Worm (Caenorhabditis elegans) whole organism, L4 larva: Measurements from ENCODE around the gene csp-2.

Experiments used
- D1046.2 ChIP-seq: fragments of 200-800 bp; sonication (Bioruptor generic); IDR thresholded peaks from 2 replicates; pipeline ENCODE4 v1.3.6; 2022; ENCODE audit warnings: missing genetic modification characterization, missing compliant biosample characterization
- F37D6.2 ChIP-seq: sonication (generic microtip); optimal IDR thresholded peaks from 2 replicates; lab custom pipeline; 2016; ENCODE audit warnings: mild to moderate bottlenecking, missing genetic modification characterization, missing compliant biosample characterization
- F49E8.2 ChIP-seq: sonication (generic microtip); optimal IDR thresholded peaks from 2 replicates; lab custom pipeline; 2016; ENCODE audit warnings: missing compliant biosample characterization, mild to moderate bottlenecking, missing genetic modification characterization, borderline replicate concordance
- R02D3.7 ChIP-seq: fragments of 150-350 bp; sonication (generic microtip); optimal IDR thresholded peaks from 3 replicates; lab custom pipeline; 2014; ENCODE audit warnings: missing biosample characterization, missing genetic modification characterization
- Y105C5A.15 ChIP-seq: fragments of 200-800 bp; sonication (Bioruptor generic); IDR thresholded peaks from 2 replicates; pipeline ENCODE4 v1.3.6; 2022; ENCODE audit warnings: missing genetic modification characterization, missing compliant biosample characterization
- Y48G9A.11 ChIP-seq: fragments of 200-800 bp; sonication (Bioruptor generic); IDR thresholded peaks from 2 replicates; pipeline ENCODE4 v1.3.6; 2022; ENCODE audit warnings: missing genetic modification reagents, missing genetic modification characterization, missing compliant biosample characterization
- Y5F2A.4 ChIP-seq: fragments of 200-800 bp; sonication (Bioruptor generic); optimal IDR thresholded peaks from 2 replicates; lab custom pipeline; 2018; ENCODE audit warnings: mild to moderate bottlenecking, missing genetic modification characterization, missing compliant biosample characterization
- ZK337.2 ChIP-seq: fragments of 200-800 bp; sonication (Bioruptor generic); IDR thresholded peaks from 2 replicates; pipeline ENCODE4 v1.3.6; 2022; ENCODE audit warnings: missing genetic modification reagents, missing genetic modification characterization, missing compliant biosample characterization
- ZK546.5 ChIP-seq, 2 experiments: sonication (generic microtip); optimal IDR thresholded peaks; 2 replicates each; lab custom pipeline; 2017; ENCODE audit warnings: missing biosample characterization in 2 of 2, missing genetic modification characterization in 2 of 2
- aha-1 ChIP-seq: fragments of 150-350 bp; peaks from one replicate; lab custom pipeline; 2014; ENCODE audit warnings: missing biosample characterization, missing genetic modification characterization
- ceh-28 ChIP-seq: fragments of 150-350 bp; optimal IDR thresholded peaks from 2 replicates; lab custom pipeline; 2014; ENCODE audit warnings: missing biosample characterization, missing genetic modification reagents, missing genetic modification characterization
- ceh-32 ChIP-seq: sonication (generic microtip); optimal IDR thresholded peaks from 2 replicates; lab custom pipeline; 2016; ENCODE audit warnings: mild to moderate bottlenecking, missing genetic modification characterization, missing compliant biosample characterization; ENCODE audit not compliant: poor library complexity
- ctbp-1 ChIP-seq: fragments of 200-800 bp; sonication (Bioruptor generic); IDR thresholded peaks from 2 replicates; pipeline ENCODE4 v1.3.6; 2022; ENCODE audit warnings: missing genetic modification reagents, missing genetic modification characterization, missing compliant biosample characterization
- daf-16 ChIP-seq, 3 experiments: sonication (generic microtip); optimal IDR thresholded peaks; 2 replicates each; lab custom pipeline; 2016 to 2017; ENCODE audit warnings: missing genetic modification characterization in 3 of 3, missing genetic modification reagents in 3 of 3, mild to moderate bottlenecking in 2 of 3, missing compliant biosample characterization in 2 of 3, missing biosample characterization in 1 of 3, moderate library complexity in 1 of 3
- daf-19 ChIP-seq: fragments of 200-800 bp; sonication (Bioruptor generic); conservative IDR thresholded peaks from 2 replicates; pipeline ENCODE4 v1.3.6; 2022; ENCODE audit warnings: missing genetic modification characterization, missing compliant biosample characterization
- dmd-6 ChIP-seq: fragments of 200-800 bp; sonication (Bioruptor generic); IDR thresholded peaks from 2 replicates; pipeline ENCODE4 v1.3.6; 2022; ENCODE audit warnings: missing genetic modification reagents, missing genetic modification characterization, missing compliant biosample characterization
- duxl-1 ChIP-seq: sonication (generic microtip); optimal IDR thresholded peaks from 2 replicates; lab custom pipeline; 2016; ENCODE audit warnings: mild to moderate bottlenecking, missing genetic modification characterization, moderate library complexity, missing compliant biosample characterization; ENCODE audit not compliant: poor library complexity
- egl-43 ChIP-seq: fragments of 200-800 bp; sonication (Bioruptor generic); IDR thresholded peaks from 2 replicates; pipeline ENCODE4 v1.3.6; 2022; ENCODE audit warnings: missing genetic modification reagents, missing genetic modification characterization, missing compliant biosample characterization
- gei-8 ChIP-seq: fragments of 200-800 bp; sonication (Bioruptor generic); optimal IDR thresholded peaks from 2 replicates; lab custom pipeline; 2018; ENCODE audit warnings: mild to moderate bottlenecking, missing genetic modification characterization, missing compliant biosample characterization
- hif-1 ChIP-seq, 2 experiments: sonication (generic microtip); optimal IDR thresholded peaks; 2 replicates each; lab custom pipeline; 2016 to 2017; ENCODE audit warnings: missing compliant biosample characterization in 2 of 2, missing genetic modification characterization in 2 of 2, missing genetic modification reagents in 2 of 2, missing genotype in 2 of 2, mild to moderate bottlenecking in 1 of 2
- lin-1 ChIP-seq: fragments of 200-800 bp; sonication (Bioruptor generic); IDR thresholded peaks from 2 replicates; pipeline ENCODE4 v1.3.6; 2022; ENCODE audit warnings: missing genetic modification reagents, missing genetic modification characterization, missing compliant biosample characterization
- lin-13 ChIP-seq: fragments of 150-350 bp; optimal IDR thresholded peaks from 2 replicates; lab custom pipeline; 2014; ENCODE audit warnings: missing biosample characterization, missing genetic modification reagents, missing genetic modification characterization
- lin-39 ChIP-seq: fragments of 150-350 bp; optimal IDR thresholded peaks from 2 replicates; lab custom pipeline; 2014; ENCODE audit warnings: missing biosample characterization, missing genetic modification reagents, missing genetic modification characterization
- madf-5 ChIP-seq, 2 experiments: fragments of 200-800 bp; sonication (Bioruptor generic); IDR thresholded peaks; 2 replicates each; pipeline ENCODE4 v1.3.6; 2022; ENCODE audit warnings: missing compliant biosample characterization in 2 of 2, missing genetic modification characterization in 2 of 2
- mdt-29 ChIP-seq: fragments of 200-800 bp; sonication (Bioruptor generic); IDR thresholded peaks from 2 replicates; pipeline ENCODE4 v1.3.6; 2022; ENCODE audit warnings: missing genetic modification reagents, missing genetic modification characterization, missing compliant biosample characterization
- mxl-3 ChIP-seq: fragments of 200-800 bp; sonication (Bioruptor generic); optimal IDR thresholded peaks from 2 replicates; lab custom pipeline; 2018; ENCODE audit warnings: mild to moderate bottlenecking, missing genetic modification characterization, missing compliant biosample characterization
- nhr-11 ChIP-seq: fragments of 150-350 bp; optimal IDR thresholded peaks from 2 replicates; lab custom pipeline; 2014; ENCODE audit warnings: missing biosample characterization, missing genetic modification characterization
- nhr-25 ChIP-seq: sonication (generic microtip); optimal IDR thresholded peaks from 2 replicates; lab custom pipeline; 2017; ENCODE audit warnings: missing genetic modification characterization, mild to moderate bottlenecking, missing compliant biosample characterization, antibody characterized with exemption, moderate library complexity, borderline replicate concordance; ENCODE audit not compliant: insufficient read depth
- nhr-41 ChIP-seq: fragments of 200-800 bp; sonication (Bioruptor generic); IDR thresholded peaks from 2 replicates; pipeline ENCODE4 v1.3.6; 2022; ENCODE audit warnings: missing genetic modification reagents, missing genetic modification characterization, missing compliant biosample characterization
- nhr-48 ChIP-seq: sonication (generic microtip); optimal IDR thresholded peaks from 2 replicates; lab custom pipeline; 2016; ENCODE audit warnings: mild to moderate bottlenecking, missing genetic modification characterization, missing compliant biosample characterization
- nhr-6 ChIP-seq: fragments of 150-350 bp; optimal IDR thresholded peaks from 2 replicates; lab custom pipeline; 2014; ENCODE audit warnings: missing biosample characterization, missing genetic modification characterization
- nhr-76 ChIP-seq: fragments of 150-350 bp; optimal IDR thresholded peaks from 2 replicates; lab custom pipeline; 2014; ENCODE audit warnings: missing biosample characterization, missing genetic modification characterization
- pha-4 ChIP-seq, 2 experiments: fragments of 150-350 bp in 1 of 2; fragments of 200-800 bp in 1 of 2; sonication (Bioruptor generic) in 1 of 2; IDR thresholded peaks in 1 of 2; optimal IDR thresholded peaks in 1 of 2; 2 replicates each; pipeline versions ENCODE4 v1.3.6 to Lab custom; 2014 to 2022; ENCODE audit warnings: missing genetic modification characterization in 2 of 2, missing genetic modification reagents in 2 of 2, missing biosample characterization in 1 of 2, missing compliant biosample characterization in 1 of 2
- php-3 ChIP-seq: fragments of 200-800 bp; sonication (Bioruptor generic); IDR thresholded peaks from 2 replicates; pipeline ENCODE4 v1.3.6; 2022; ENCODE audit warnings: missing genetic modification reagents, missing genetic modification characterization, missing compliant biosample characterization
- pqm-1 ChIP-seq: sonication (generic microtip); optimal IDR thresholded peaks from 2 replicates; lab custom pipeline; 2017; ENCODE audit warnings: missing biosample characterization, missing genetic modification characterization
- sdz-12 ChIP-seq: fragments of 200-800 bp; sonication (Bioruptor generic); optimal IDR thresholded peaks from 2 replicates; lab custom pipeline; 2018; ENCODE audit warnings: mild to moderate bottlenecking, missing genetic modification characterization, missing compliant biosample characterization
- set-16 ChIP-seq: fragments of 200-800 bp; sonication (Bioruptor generic); IDR thresholded peaks from 2 replicates; pipeline ENCODE4 v1.3.6; 2022; ENCODE audit warnings: missing genetic modification reagents, missing genetic modification characterization, missing compliant biosample characterization
- skn-1 ChIP-seq: fragments of 150-350 bp; optimal IDR thresholded peaks from 2 replicates; lab custom pipeline; 2014; ENCODE audit warnings: missing biosample characterization, missing genetic modification characterization
- snpc-1.2 ChIP-seq: fragments of 200-800 bp; sonication (Bioruptor generic); IDR thresholded peaks from 2 replicates; pipeline ENCODE4 v1.3.6; 2022; ENCODE audit warnings: missing genetic modification reagents, missing genetic modification characterization, missing compliant biosample characterization
- spr-1 ChIP-seq: sonication (generic microtip); optimal IDR thresholded peaks from 2 replicates; lab custom pipeline; 2016; ENCODE audit warnings: mild to moderate bottlenecking, missing genetic modification characterization, missing compliant biosample characterization
- spr-3 ChIP-seq: fragments of 200-800 bp; sonication (Bioruptor generic); optimal IDR thresholded peaks from 2 replicates; lab custom pipeline; 2018; ENCODE audit warnings: mild to moderate bottlenecking, missing genetic modification characterization, missing compliant biosample characterization
- tag-97 ChIP-seq: fragments of 200-800 bp; sonication (Bioruptor generic); IDR thresholded peaks from 2 replicates; pipeline ENCODE4 v1.3.6; 2022; ENCODE audit warnings: missing genetic modification characterization, missing compliant biosample characterization
- tra-1 ChIP-seq: fragments of 200-800 bp; sonication (Bioruptor generic); IDR thresholded peaks from 2 replicates; pipeline ENCODE4 v1.3.6; 2022; ENCODE audit warnings: missing genetic modification reagents, missing genetic modification characterization, missing compliant biosample characterization
- vab-7 ChIP-seq: fragments of 200-800 bp; sonication (Bioruptor generic); IDR thresholded peaks from 2 replicates; pipeline ENCODE4 v1.3.6; 2022; ENCODE audit warnings: missing genetic modification reagents, missing genetic modification characterization, missing compliant biosample characterization
- zag-1 ChIP-seq: fragments of 150-350 bp; optimal IDR thresholded peaks from 2 replicates; lab custom pipeline; 2014; ENCODE audit warnings: missing biosample characterization, missing genetic modification characterization
- zfp-3 ChIP-seq: fragments of 200-800 bp; sonication (Bioruptor generic); conservative IDR thresholded peaks from 2 replicates; pipeline ENCODE4 v1.3.6; 2022; ENCODE audit warnings: missing genetic modification reagents, missing genetic modification characterization, missing compliant biosample characterization
- zip-2 ChIP-seq: fragments of 150-350 bp; optimal IDR thresholded peaks from 2 replicates; lab custom pipeline; 2014; ENCODE audit warnings: missing biosample characterization, missing genetic modification characterization

csp-2 gene

ce11 chrIV:6323654-6324224 is 16.2 kb downstream of the csp-2 start, which contains the start of gene sqd-1 (continued):
- peak; percentile 87 for TF ChIP-seq ctbp-1
- TF ChIP-seq R02D3.7 (tag; lab: Kevin White, UChicago) = peak; percentile 46
- TF ChIP-seq mxl-3 (GFP tag; lab: Kevin White, UChicago) = peak; percentile 86
- TF ChIP-seq sdz-12 (GFP tag; lab: Kevin White, UChicago) = peak; percentile 70
- TF ChIP-seq aha-1 = peak; percentile 100
- 0 out of 2 replicates have a peak, but pooled peaks have one; percentile 49 for TF ChIP-seq ZK337.2 (GFP tag; lab: Robert Waterston, UW)
- peak; percentile 87 for TF ChIP-seq F49E8.2
- peak; percentile 87 for TF ChIP-seq nhr-48 (tag; lab: Kevin White, UChicago)
- TF ChIP-seq nhr-25 (tag; lab: Kevin White, UChicago) = peak; percentile 84
- TF ChIP-seq ceh-32 (tag; lab: Kevin White, UChicago) = peak; percentile 79
- TF ChIP-seq madf-5 (GFP tag; IDR thresholded peaks at IDR 0.05; lab: Robert Waterston, UW) = 0 out of 4 replicates have a peak, but pooled peaks of 1 of the 2 experiments have one; percentile 14
- TF ChIP-seq Y105C5A.15 (GFP tag; lab: Robert Waterston, UW) = 0 out of 2 replicates have a peak, but pooled peaks have one; percentile 64
- peak; percentile 90 for TF ChIP-seq lin-13
- peak; percentile 60 to 94 for TF ChIP-seq daf-16 (GFP tag; optimal IDR thresholded peaks at IDR 0.05; lab: Kevin White, UChicago)
- TF ChIP-seq daf-16 (tag; optimal IDR thresholded peaks at IDR 0.05; lab: Kevin White, UChicago) = peak; percentile 87
- TF ChIP-seq Y5F2A.4 = peak; percentile 72
- peak; percentile 93 for TF ChIP-seq nhr-6 (tag; lab: Kevin White, UChicago)
- TF ChIP-seq nhr-41 = peak; percentile 48; the same call in 1 of the 2 replicates
- TF ChIP-seq nhr-76 = peak; percentile 31
- TF ChIP-seq zfp-3 = peak; percentile 90
- TF ChIP-seq php-3 = peak; percentile 76; the same call in 1 of the 2 replicates
- peak; percentile 91 for TF ChIP-seq egl-43
- TF ChIP-seq Y48G9A.11 (GFP tag; lab: Robert Waterston, UW) = peak; percentile 87
- peak; percentile 92 for TF ChIP-seq spr-1 (tag; lab: Kevin White, UChicago)

DNA sequence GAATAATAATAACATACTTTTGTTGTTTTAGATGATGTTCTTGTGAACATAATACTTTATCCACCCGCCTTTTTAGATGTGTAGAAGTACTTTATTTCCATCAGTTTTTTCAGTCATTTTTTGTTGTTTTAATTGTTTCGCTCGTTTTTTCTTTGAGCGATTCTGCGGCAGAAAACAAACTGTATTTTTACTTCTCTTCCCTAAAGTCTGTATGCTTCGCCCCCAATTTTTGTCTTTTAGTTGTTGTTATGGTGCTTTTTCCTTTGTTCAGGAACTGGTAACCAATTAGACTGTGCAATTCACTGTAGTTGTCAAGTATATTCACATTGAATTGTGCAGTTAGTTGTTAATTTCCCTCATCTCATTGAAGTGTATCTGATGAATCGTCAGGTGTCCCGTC is 18.2 kb downstream of the csp-2 start:
- TF ChIP-seq skn-1 (tag; lab: Kevin White, UChicago) (no peak), set-16 (GFP tag; lab: Robert Waterston, UW) (no peak), ceh-28 (no peak), daf-19 (GFP tag; lab: Robert Waterston, UW) (no peak), gei-8 (GFP tag; lab: Kevin White, UChicago) (no peak), snpc-1.2 (GFP tag; lab: Robert Waterston, UW) (peak; percentile 77), vab-7 (GFP tag; lab: Robert Waterston, UW) (no peak), zip-2 (no peak), F49E8.2 (peak; percentile 51), nhr-11 (tag; lab: Kevin White, UChicago) (no peak), mdt-29 (no peak), tag-97 (GFP tag; lab: Robert Waterston, UW) (no peak), tra-1 (no peak), lin-39 (no peak), ZK546.5 (tag; optimal IDR thresholded peaks at IDR 0.05; lab: Kevin White, UChicago) (no peak), lin-13 (no peak), lin-1 (GFP tag; lab: Robert Waterston, UW) (0 out of 2 replicates have a peak, but pooled peaks have one; percentile 8), Y5F2A.4 (peak; percentile 3), ctbp-1 (no peak), ceh-32 (tag; lab: Kevin White, UChicago) (no peak), zag-1 (no peak), F37D6.2 (tag; lab: Kevin White, UChicago) (no peak), dmd-6 (GFP tag; lab: Robert Waterston, UW) (no peak), R02D3.7 (tag; lab: Kevin White, UChicago) (no peak), pqm-1 (tag; lab: Kevin White, UChicago) (no peak), Y105C5A.15 (GFP tag; lab: Robert Waterston, UW) (no peak), pha-4 (GFP tag; IDR thresholded peaks at IDR 0.05; lab: Robert Waterston, UW) (peak; percentile 18; the same call in 1 of the 2 replicates), pha-4 (tag; optimal IDR thresholded peaks at IDR 0.05; lab: Kevin White, UChicago) (no peak), D1046.2 (GFP tag; lab: Robert Waterston, UW) (no peak), duxl-1 (tag; lab: Kevin White, UChicago) (no peak), hif-1 (tag; optimal IDR thresholded peaks at IDR 0.05; lab: Kevin White, UChicago) (no peak), spr-3 (GFP tag; lab: Kevin White, UChicago) (peak; percentile 10)
